Worm (Caenorhabditis elegans) whole organism, midembryonic: Measurements from ENCODE around the gene col-36.

Source experiments
- T22C8.4 ChIP-seq: fragments of 200-800 bp; sonication (Bioruptor generic); IDR thresholded peaks from 2 replicates; pipeline ENCODE4 v1.3.6; 2022; ENCODE audit warnings: missing genetic modification characterization, missing compliant biosample characterization
- flt-1 ChIP-seq: fragments of 200-800 bp; sonication (Bioruptor generic); IDR thresholded peaks from 2 replicates; pipeline ENCODE4 v1.3.6; 2022; ENCODE audit warnings: missing genetic modification characterization, missing compliant biosample characterization
- ref-1 ChIP-seq: fragments of 200-800 bp; sonication (Bioruptor generic); conservative IDR thresholded peaks from 2 replicates; pipeline ENCODE4 v1.3.6; 2022; ENCODE audit warnings: missing genetic modification reagents, missing genetic modification characterization, missing compliant biosample characterization
- tab-1 ChIP-seq: fragments of 200-800 bp; sonication (Bioruptor generic); IDR thresholded peaks from 2 replicates; pipeline ENCODE4 v1.3.6; 2022; ENCODE audit warnings: missing genetic modification characterization, missing compliant biosample characterization
- ztf-23 ChIP-seq: fragments of 200-800 bp; sonication (Bioruptor generic); IDR thresholded peaks from 2 replicates; pipeline ENCODE4 v1.3.6; 2022; ENCODE audit warnings: missing genetic modification reagents, missing genetic modification characterization, missing compliant biosample characterization
- ztf-29 ChIP-seq: fragments of 200-800 bp; sonication (Bioruptor generic); IDR thresholded peaks from 2 replicates; pipeline ENCODE4 v1.3.6; 2022; ENCODE audit warnings: missing genetic modification reagents, missing genetic modification characterization, missing compliant biosample characterization

- no peak for TF ChIP-seq flt-1 (GFP tag; lab: Robert Waterston, UW)
- no peak for TF ChIP-seq ref-1 (GFP tag; lab: Robert Waterston, UW)
- no peak for TF ChIP-seq T22C8.4 (GFP tag; lab: Robert Waterston, UW)
- no peak for TF ChIP-seq ztf-23 (GFP tag; lab: Robert Waterston, UW)
- no peak for TF ChIP-seq ztf-29 (GFP tag; lab: Robert Waterston, UW)
- TF ChIP-seq tab-1 (GFP tag; lab: Robert Waterston, UW) = no peak
These were observed 36.5 kb downstream of the col-36 start, which contains the start of the genes T07F8.4 and gld-3 for ce11 chrII:7131871-7132693.
